Fruit fly (Drosophila melanogaster): ENCODE measurements around the gene PH4alphaSG1.

PH4alphaSG1 gene

dm6 chr3R:30526799-30527465 is 21.5 kb upstream of the PH4alphaSG1 start, which contains the start of gene jdp (continued):
- TF ChIP-seq CG13287 (GFP tag; IDR thresholded peaks at IDR 0.05; ENCODE audit: partially characterized antibody) (peak; percentile 20; the same call in 1 of the 2 replicates), CG43689 (GFP tag; IDR thresholded peaks at IDR 0.05) (no peak), Hr51 (GFP tag; optimal IDR thresholded peaks at IDR 0.05) (no peak), D19B (GFP tag; optimal IDR thresholded peaks at IDR 0.05) (no peak), Xbp1 (GFP tag; optimal IDR thresholded peaks at IDR 0.05) (no peak), zfh2 (GFP tag; optimal IDR thresholded peaks at IDR 0.05) (no peak), sr (GFP tag; IDR thresholded peaks at IDR 0.05) (peak; percentile 52; the same call in 1 of the 3 replicates), E2f2 (GFP tag; IDR thresholded peaks at IDR 0.05) (peak; percentile 27; the same call in 1 of the 2 replicates), Eip74EF (GFP tag; optimal IDR thresholded peaks at IDR 0.05) (peak in 1 of 2 experiments; percentile 8), Lpt (GFP tag; optimal IDR thresholded peaks at IDR 0.05) (no peak), CG10274 (GFP tag; optimal IDR thresholded peaks at IDR 0.05) (no peak), bbx (GFP tag; IDR thresholded peaks at IDR 0.05; ENCODE audit: partially characterized antibody) (no peak; the same call in 1 of the 2 replicates), Lim3 (GFP tag; IDR thresholded peaks at IDR 0.05) (no peak), esg (GFP tag; conservative IDR thresholded peaks at IDR 0.05) (no peak), CG12769 (tag; optimal IDR thresholded peaks at IDR 0.05) (peak; percentile 86), CG6791 (GFP tag; IDR thresholded peaks at IDR 0.05; ENCODE audit: partially characterized antibody) (0 out of 3 replicates have a peak, but pooled peaks have one; percentile 29), BtbVII (GFP tag; optimal IDR thresholded peaks at IDR 0.05) (peak; percentile 33), Fer3 (tag; optimal IDR thresholded peaks at IDR 0.05) (no peak), CG32532 (GFP tag; IDR thresholded peaks at IDR 0.05) (peak; percentile 32; the same call in 1 of the 2 replicates), Med (GFP tag) (peak; percentile 74), Dfd (GFP tag; optimal IDR thresholded peaks at IDR 0.05) (no peak), MBD-R2 (GFP tag; IDR thresholded peaks at IDR 0.05) (no peak), Atf6 (GFP tag; IDR thresholded peaks at IDR 0.05) (no peak), YL-1 (GFP tag; optimal IDR thresholded peaks at IDR 0.05) (no peak), Bdp1 (GFP tag; optimal IDR thresholded peaks at IDR 0.05) (no peak), Blimp-1 (GFP tag; optimal IDR thresholded peaks at IDR 0.05) (peak; percentile 95), CG14710 (tag; optimal IDR thresholded peaks at IDR 0.05) (no peak), ci (GFP tag; IDR thresholded peaks at IDR 0.05) (peak; percentile 25; the same call in 1 of the 3 replicates), chinmo (GFP tag; IDR thresholded peaks at IDR 0.05; ENCODE audit: partially characterized antibody) (peak; percentile 65; the same call in 1 of the 4 replicates), Ets97D (GFP tag; optimal IDR thresholded peaks at IDR 0.05) (no peak), fru (optimal IDR thresholded peaks at IDR 0.05) (no peak), CG13894 (tag; optimal IDR thresholded peaks at IDR 0.05) (peak; percentile 90), Bgb (GFP tag; IDR thresholded peaks at IDR 0.05; ENCODE audit: partially characterized antibody) (peak; percentile 45; the same call in 1 of the 2 replicates), CG10543 (GFP tag; optimal IDR thresholded peaks at IDR 0.05) (peak; percentile 17), lola (GFP tag; optimal IDR thresholded peaks at IDR 0.05) (no peak), unpg (GFP tag; optimal IDR thresholded peaks at IDR 0.05) (no peak), CG17912 (GFP tag; optimal IDR thresholded peaks at IDR 0.05) (no peak), dmrt99B (tag; optimal IDR thresholded peaks at IDR 0.05) (no peak), zen2 (GFP tag; IDR thresholded peaks at IDR 0.05; ENCODE audit: partially characterized antibody) (peak; percentile 9; the same call in 1 of the 3 replicates), lab (GFP tag; optimal IDR thresholded peaks at IDR 0.05) (peak; percentile 15), row (GFP tag; IDR thresholded peaks at IDR 0.05) (no peak), Tbp (GFP tag; optimal IDR thresholded peaks at IDR 0.05) (no peak), dmrt11E (tag; optimal IDR thresholded peaks at IDR 0.05) (no peak), eve (GFP tag; optimal IDR thresholded peaks at IDR 0.05) (no peak), Dp (GFP tag; optimal IDR thresholded peaks at IDR 0.05) (peak; percentile 11), vvl (GFP tag; IDR thresholded peaks at IDR 0.05) (peak; percentile 29; the same call in 1 of the 2 replicates), nom (GFP tag; optimal IDR thresholded peaks at IDR 0.05) (peak; percentile 41), tio (GFP tag; optimal IDR thresholded peaks at IDR 0.05) (no peak)
